Worm (Caenorhabditis elegans): ENCODE results near the gene wee-1.1.
A peak's percentile ranks its signal among the peaks of the same experiment; 100 is the strongest.

Gene wee-1.1

DNA sequence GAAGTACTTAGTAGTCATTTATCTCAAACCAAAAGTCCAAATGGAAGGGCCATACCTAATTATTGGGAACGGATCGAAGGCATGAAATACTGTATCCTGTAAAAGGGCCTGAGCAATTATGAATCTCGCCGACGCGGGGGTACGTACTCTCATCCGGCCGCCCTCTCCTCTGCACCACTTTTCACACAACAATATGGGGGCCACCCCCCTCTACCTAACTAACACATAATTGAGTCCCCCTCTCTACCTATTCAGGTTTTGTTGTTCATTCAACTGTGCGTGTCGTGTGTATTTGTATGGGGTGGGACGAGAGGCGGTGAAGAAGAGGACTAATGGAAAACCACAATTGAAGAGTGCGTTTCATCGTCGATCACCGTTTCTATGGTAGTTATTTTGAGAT, 9.0 kb downstream of the wee-1.1 start:
- TF ChIP-seq nhr-129 (tag; optimal IDR thresholded peaks at IDR 0.05): peak; percentile 8
- no peak for TF ChIP-seq nhr-12 (tag; optimal IDR thresholded peaks at IDR 0.05)

ce11 chrII:9573412-9573811, 9.9 kb downstream of the wee-1.1 start:
- TF ChIP-seq mab-5 (tag; optimal IDR thresholded peaks at IDR 0.05) (no peak), nhr-21 (tag; optimal IDR thresholded peaks at IDR 0.05) (peak; percentile 31), nhr-25 (tag; optimal IDR thresholded peaks at IDR 0.05) (peak; percentile 4), F13H6.1 (tag; optimal IDR thresholded peaks at IDR 0.05) (no peak), nhr-129 (tag; optimal IDR thresholded peaks at IDR 0.05) (peak; percentile 17), nhr-237 (tag; optimal IDR thresholded peaks at IDR 0.05) (no peak)

- TF ChIP-seq nhr-12 (tag; optimal IDR thresholded peaks at IDR 0.05) (no peak), lin-13 (GFP tag; optimal IDR thresholded peaks at IDR 0.05) (peak; percentile 17), mdl-1 (tag; optimal IDR thresholded peaks at IDR 0.05) (no peak), crh-2 (tag; optimal IDR thresholded peaks at IDR 0.05) (peak; percentile 40), sem-4 (tag; optimal IDR thresholded peaks at IDR 0.05) (no peak), ztf-1 (GFP tag; conservative IDR thresholded peaks at IDR 0.05) (no peak), nhr-10 (tag; optimal IDR thresholded peaks at IDR 0.05) (no peak), nhr-11 (tag; optimal IDR thresholded peaks at IDR 0.05) (peak; percentile 26), ztf-4 (tag; optimal IDR thresholded peaks at IDR 0.05) (no peak), ZK546.5 (tag; optimal IDR thresholded peaks at IDR 0.05) (no peak), Y55F3AM.14 (GFP tag; optimal IDR thresholded peaks at IDR 0.05) (no peak), sma-9 (GFP tag; optimal IDR thresholded peaks at IDR 0.05) (peak; percentile 58), sma-9 (tag; optimal IDR thresholded peaks at IDR 0.05) (no peak), alr-1 (tag; optimal IDR thresholded peaks at IDR 0.05) (no peak), R02D3.7 (tag; optimal IDR thresholded peaks at IDR 0.05) (no peak), mbf-1 (tag; optimal IDR thresholded peaks at IDR 0.05) (no peak), nhr-6 (tag; optimal IDR thresholded peaks at IDR 0.05) (no peak), lsy-2 (tag; optimal IDR thresholded peaks at IDR 0.05) (peak; percentile 40 to 44), dmd-4 (tag; optimal IDR thresholded peaks at IDR 0.05) (no peak), peb-1 (tag; optimal IDR thresholded peaks at IDR 0.05) (no peak), egl-27 (tag; optimal IDR thresholded peaks at IDR 0.05) (peak; percentile 51), nhr-25 (tag; optimal IDR thresholded peaks at IDR 0.05) (peak; percentile 58), elt-1 (tag; optimal IDR thresholded peaks at IDR 0.05) (no peak), sma-3 (GFP tag; optimal IDR thresholded peaks at IDR 0.05) (peak; percentile 46), lin-11 (tag; optimal IDR thresholded peaks at IDR 0.05) (peak; percentile 25), nhr-237 (tag; optimal IDR thresholded peaks at IDR 0.05) (no peak), snpc-4 (tag; optimal IDR thresholded peaks at IDR 0.05) (no peak), unc-55 (GFP tag; optimal IDR thresholded peaks at IDR 0.05) (peak; percentile 37), nhr-77 (tag; optimal IDR thresholded peaks at IDR 0.05) (no peak), ztf-11 (tag; optimal IDR thresholded peaks at IDR 0.05) (no peak), blmp-1 (tag; optimal IDR thresholded peaks at IDR 0.05; ENCODE audit: insufficient read depth) (no peak), unc-39 (tag; optimal IDR thresholded peaks at IDR 0.05) (no peak), C34F6.9 (tag; optimal IDR thresholded peaks at IDR 0.05) (no peak), mab-5 (tag; optimal IDR thresholded peaks at IDR 0.05) (no peak), skn-1 (tag; optimal IDR thresholded peaks at IDR 0.05) (no peak), F13H6.1 (tag; optimal IDR thresholded peaks at IDR 0.05) (peak; percentile 22), ama-1 (optimal IDR thresholded peaks at IDR 0.05) (no peak), ceh-16 (tag; optimal IDR thresholded peaks at IDR 0.05) (no peak), gmeb-1 (tag; optimal IDR thresholded peaks at IDR 0.05) (peak; percentile 32), fos-1 (tag; optimal IDR thresholded peaks at IDR 0.05) (peak; percentile 22), nhr-23 (tag; optimal IDR thresholded peaks at IDR 0.05) (no peak), zag-1 (tag; optimal IDR thresholded peaks at IDR 0.05) (peak; percentile 10), lin-39 (tag; optimal IDR thresholded peaks at IDR 0.05) (no peak), nhr-21 (tag; optimal IDR thresholded peaks at IDR 0.05) (peak; percentile 18), elt-3 (tag; optimal IDR thresholded peaks at IDR 0.05) (no peak), unc-62 (GFP tag; optimal IDR thresholded peaks at IDR 0.05) (no peak), aly-2 (tag; optimal IDR thresholded peaks at IDR 0.05) (no peak), ceh-82 (tag; optimal IDR thresholded peaks at IDR 0.05) (no peak), nhr-129 (tag; optimal IDR thresholded peaks at IDR 0.05) (peak; percentile 68)
These were observed 17.3 kb downstream of the wee-1.1 start for ce11 chrII:9566045-9566444.

Measured in whole organism, L2 larva.